Fruit fly (Drosophila melanogaster) whole organism, embryonic: ENCODE measurements around the gene Sclp.

ENCODE experiments used
- Atf3 ChIP-seq: fragments of 200-800 bp; sonication (Bioruptor generic); optimal IDR thresholded peaks from 3 replicates; lab custom pipeline; 2016; ENCODE audit warnings: missing biosample characterization, missing genetic modification characterization
- CG13775 ChIP-seq: fragments of 200-800 bp; sonication (Bioruptor generic); optimal IDR thresholded peaks from 3 replicates; lab custom pipeline; 2017; ENCODE audit warnings: missing biosample characterization, mild to moderate bottlenecking, missing genetic modification characterization
- CG15269 ChIP-seq: fragments of 200-800 bp; sonication (Bioruptor generic); optimal IDR thresholded peaks from 2 replicates; lab custom pipeline; 2018; ENCODE audit warnings: missing biosample characterization, mild to moderate bottlenecking, missing genetic modification characterization, moderate library complexity
- CG18011 ChIP-seq: fragments of 200-800 bp; sonication (Bioruptor generic); optimal IDR thresholded peaks from 2 replicates; lab custom pipeline; 2017; ENCODE audit warnings: missing biosample characterization, missing genetic modification characterization, mild to moderate bottlenecking, moderate library complexity, missing genotype
- CG3065 ChIP-seq: fragments of 200-800 bp; sonication (Bioruptor generic); optimal IDR thresholded peaks from 2 replicates; lab custom pipeline; 2016; ENCODE audit warnings: missing biosample characterization, missing genetic modification characterization
- CG6791 ChIP-seq: fragments of 200-800 bp; sonication (Bioruptor generic); IDR thresholded peaks from 3 replicates; pipeline ENCODE4 v1.3.6; 2022; ENCODE audit warnings: missing biosample characterization, missing genetic modification characterization; ENCODE audit not compliant: partially characterized antibody
- Dfd ChIP-seq, 2 experiments: fragments of >200 bp; optimal IDR thresholded peaks; 2 replicates each; lab custom pipeline; 2017; ENCODE audit warnings: missing biosample characterization in 2 of 2, missing genetic modification characterization in 2 of 2
- pzg ChIP-seq: fragments of 200-800 bp; sonication (Bioruptor generic); optimal IDR thresholded peaks from 3 replicates; lab custom pipeline; 2018; ENCODE audit warnings: missing biosample characterization, mild to moderate bottlenecking, missing genetic modification characterization, moderate library complexity
- ssp ChIP-seq: fragments of 200-800 bp; sonication (Bioruptor generic); IDR thresholded peaks from 2 replicates; pipeline ENCODE4 v1.3.6; 2022; ENCODE audit warnings: missing biosample characterization, missing genetic modification characterization
- ttk ChIP-seq: fragments of 200-800 bp; sonication (Bioruptor generic); IDR thresholded peaks from 2 replicates; pipeline ENCODE4 v2.1.2; 2022; ENCODE audit warnings: missing biosample characterization, missing genetic modification characterization

dm6 chrX:11885356-11885755 lies 39.1 kb downstream of the Sclp start:
- TF ChIP-seq CG6791 (GFP tag; lab: Robert Waterston, UW): no peak
- no peak for TF ChIP-seq ssp (GFP tag; lab: Robert Waterston, UW)
- TF ChIP-seq ttk (GFP tag; lab: Robert Waterston, UW): no peak
- TF ChIP-seq Atf3: no peak
- peak; percentile 78 for TF ChIP-seq CG15269 (tag; lab: Kevin White, UChicago)
- peak; percentile 26 for TF ChIP-seq CG13775
- no peak for TF ChIP-seq pzg
- TF ChIP-seq CG18011 (GFP tag; lab: Kevin White, UChicago): peak; percentile 6
- TF ChIP-seq Dfd (GFP tag; optimal IDR thresholded peaks at IDR 0.05; lab: Kevin White, UChicago): no peak
- no peak for TF ChIP-seq CG3065 (GFP tag; lab: Kevin White, UChicago)
